Fruit fly (Drosophila melanogaster): ENCODE data around the gene CG11584.

CG11584 gene

dm6 chrX:14189216-14189615, 8.4 kb downstream of the CG11584 start, which contains the start of gene CG11585:
TSS of gene CG11585 (plus strand) at chrX:14189516.
- TF ChIP-seq CG7372 (GFP tag; IDR thresholded peaks at IDR 0.05) = no peak
- TF ChIP-seq CG18764 (GFP tag; optimal IDR thresholded peaks at IDR 0.05) = no peak
- TF ChIP-seq CG12744 (GFP tag; optimal IDR thresholded peaks at IDR 0.05) = no peak
- no peak for TF ChIP-seq CG11085 (GFP tag; IDR thresholded peaks at IDR 0.05)
- TF ChIP-seq CG43689 (GFP tag; IDR thresholded peaks at IDR 0.05) = no peak
- no peak for TF ChIP-seq dmrt99B (tag; optimal IDR thresholded peaks at IDR 0.05)
- no peak for TF ChIP-seq Hey (tag; optimal IDR thresholded peaks at IDR 0.05)
- no peak for TF ChIP-seq danr (GFP tag; IDR thresholded peaks at IDR 0.05)
- TF ChIP-seq slbo (GFP tag; IDR thresholded peaks at IDR 0.05) = no peak
- no peak for TF ChIP-seq CG7786 (GFP tag; optimal IDR thresholded peaks at IDR 0.05)
- TF ChIP-seq run (tag; optimal IDR thresholded peaks at IDR 0.05) = no peak
- no peak for TF ChIP-seq CG15073 (GFP tag; optimal IDR thresholded peaks at IDR 0.05)
- TF ChIP-seq ken (GFP tag; IDR thresholded peaks at IDR 0.05) = no peak
- no peak for TF ChIP-seq Atf6 (GFP tag; IDR thresholded peaks at IDR 0.05)
- TF ChIP-seq CG42726 (GFP tag; IDR thresholded peaks at IDR 0.05; ENCODE audit: partially characterized antibody) = no peak
- TF ChIP-seq CG11695 (GFP tag; IDR thresholded peaks at IDR 0.05) = no peak
- no peak for TF ChIP-seq ato (GFP tag; IDR thresholded peaks at IDR 0.05; ENCODE audit: partially characterized antibody)

DNA sequence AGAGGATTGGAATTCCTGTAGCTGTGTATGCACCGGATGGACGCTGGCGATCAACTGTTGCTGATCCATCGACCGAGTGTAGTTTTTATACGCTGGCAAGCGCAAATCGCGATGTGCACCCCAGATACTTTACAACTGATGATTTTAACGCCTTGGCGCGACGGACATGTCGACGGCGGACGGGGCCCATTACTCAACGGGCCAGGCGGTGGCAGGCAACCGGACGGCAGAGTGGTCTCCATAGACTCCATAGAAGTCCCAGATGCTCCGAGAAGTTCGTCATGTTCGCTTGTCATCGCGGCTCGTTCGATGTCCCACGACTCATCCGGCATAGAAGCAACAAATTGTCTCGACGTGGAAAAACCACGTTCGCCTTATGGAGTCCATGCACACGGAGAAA, 11.1 kb downstream of the CG11584 start, which contains the start of gene CG13403:
CG13403 (minus strand) TSS at position 101 of the 400 bp plus-strand sequence.
- TF ChIP-seq Jarid2 (GFP tag; optimal IDR thresholded peaks at IDR 0.05) (no peak), CG3407 (GFP tag; optimal IDR thresholded peaks at IDR 0.05) (no peak), CG10366 (GFP tag; IDR thresholded peaks at IDR 0.05) (no peak), CG30431 (GFP tag; optimal IDR thresholded peaks at IDR 0.05) (no peak), zen2 (GFP tag; IDR thresholded peaks at IDR 0.05; ENCODE audit: partially characterized antibody) (no peak), wek (GFP tag; optimal IDR thresholded peaks at IDR 0.05) (no peak), E2f1 (GFP tag; IDR thresholded peaks at IDR 0.05) (no peak), Adf1 (GFP tag; IDR thresholded peaks at IDR 0.05) (no peak), CG7839 (tag; optimal IDR thresholded peaks at IDR 0.05) (no peak), CG10431 (GFP tag; optimal IDR thresholded peaks at IDR 0.05) (no peak), sisA (GFP tag; IDR thresholded peaks at IDR 0.05) (no peak), Dip3 (GFP tag; optimal IDR thresholded peaks at IDR 0.05) (no peak), CrebB (tag; optimal IDR thresholded peaks at IDR 0.05) (no peak), Med (GFP tag) (no peak)

dm6 chrX:14193013-14193412, 12.2 kb downstream of the CG11584 start, which contains the start of gene yl:
TSS of gene yl (plus strand) at chrX:14193214.
- no peak for TF ChIP-seq Xrp1 (GFP tag; IDR thresholded peaks at IDR 0.05)
- no peak for TF ChIP-seq stwl (tag; optimal IDR thresholded peaks at IDR 0.05)
- TF ChIP-seq gfzf (GFP tag; optimal IDR thresholded peaks at IDR 0.05) = peak; percentile 15
- TF ChIP-seq chinmo (GFP tag; IDR thresholded peaks at IDR 0.05; ENCODE audit: partially characterized antibody) = no peak
- TF ChIP-seq Myb (GFP tag; optimal IDR thresholded peaks at IDR 0.05) = peak; percentile 8
- TF ChIP-seq disco-r (GFP tag; optimal IDR thresholded peaks at IDR 0.05) = no peak
- no peak for TF ChIP-seq Ssrp (tag; optimal IDR thresholded peaks at IDR 0.05)
